Worm (Caenorhabditis elegans) whole organism, L1 larva: ENCODE measurements around the gene ndg-4.
A peak's percentile ranks its signal among the peaks of the same experiment; 100 is the strongest.

Source experiments
- C34B4.2 ChIP-seq: sonication (generic microtip); optimal IDR thresholded peaks from 2 replicates; lab custom pipeline; 2017; ENCODE audit warnings: mild to moderate bottlenecking, missing genetic modification characterization, missing compliant biosample characterization
- alr-1 ChIP-seq: fragments of 200-800 bp; sonication (Bioruptor generic); optimal IDR thresholded peaks from 2 replicates; lab custom pipeline; 2018; ENCODE audit warnings: borderline replicate concordance, mild to moderate bottlenecking, missing genetic modification characterization, missing compliant biosample characterization
- aly-2 ChIP-seq: fragments of 150-350 bp; optimal IDR thresholded peaks from 2 replicates; lab custom pipeline; 2014; ENCODE audit warnings: missing biosample characterization, missing genetic modification characterization
- ama-1 ChIP-seq: fragments of 150-350 bp; optimal IDR thresholded peaks from 2 replicates; lab custom pipeline; 2014
- ceh-63 ChIP-seq: fragments of 200-800 bp; sonication (Bioruptor generic); optimal IDR thresholded peaks from 2 replicates; lab custom pipeline; 2018; ENCODE audit warnings: mild to moderate bottlenecking, missing genetic modification characterization, missing compliant biosample characterization
- ceh-82 ChIP-seq, 3 experiments: fragments of 150-350 bp in 1 of 3; sonication (generic microtip) in 2 of 3; optimal IDR thresholded peaks; 2 replicates each; lab custom pipeline; 2014 to 2017; ENCODE audit warnings: missing biosample characterization in 3 of 3, missing genetic modification characterization in 3 of 3
- ceh-88 ChIP-seq: fragments of 200-800 bp; sonication (Bioruptor generic); IDR thresholded peaks from 2 replicates; pipeline ENCODE4 v1.3.6; 2022; ENCODE audit warnings: missing genetic modification characterization, missing compliant biosample characterization
- ceh-90 ChIP-seq: sonication (generic microtip); optimal IDR thresholded peaks from 2 replicates; lab custom pipeline; 2016; ENCODE audit warnings: missing genetic modification characterization, missing compliant biosample characterization
- dpl-1 ChIP-seq, 3 experiments: fragments of 150-350 bp in 2 of 3; sonication (generic microtip) in 1 of 3; optimal IDR thresholded peaks; 2 replicates each; lab custom pipeline; 2014 to 2017; ENCODE audit warnings: missing biosample characterization in 3 of 3, missing genetic modification characterization in 3 of 3, missing genetic modification reagents in 3 of 3
- efl-1 ChIP-seq, 4 experiments: fragments of 150-350 bp; optimal IDR thresholded peaks in 3 of 4; peaks in 1 of 4; 1 replicate in 1 of 4; 2 replicates in 3 of 4; lab custom pipeline; 2014; ENCODE audit warnings: missing biosample characterization in 2 of 4, missing genetic modification characterization in 2 of 4, missing genetic modification reagents in 2 of 4
- elt-2 ChIP-seq: sonication (generic microtip); optimal IDR thresholded peaks from 2 replicates; lab custom pipeline; 2016; ENCODE audit warnings: missing genetic modification characterization, mild to moderate bottlenecking, inconsistent platforms, missing compliant biosample characterization, missing genetic modification reagents
- elt-3 ChIP-seq, 6 experiments: fragments of 150-350 bp in 1 of 6; sonication (generic microtip); optimal IDR thresholded peaks; 2 replicates each; lab custom pipeline; 2017 to 2018; ENCODE audit warnings: missing biosample characterization in 6 of 6, missing genetic modification characterization in 6 of 6, inconsistent platforms in 1 of 6
- ets-5 ChIP-seq: fragments of 200-800 bp; sonication (Bioruptor generic); IDR thresholded peaks from 2 replicates; pipeline ENCODE4 v1.3.6; 2022; ENCODE audit warnings: missing genetic modification characterization, missing compliant biosample characterization
- fkh-10 ChIP-seq: sonication (generic microtip); optimal IDR thresholded peaks from 2 replicates; lab custom pipeline; 2017; ENCODE audit warnings: missing biosample characterization, missing genetic modification reagents, missing genetic modification characterization
- fkh-8 ChIP-seq: sonication (generic microtip); optimal IDR thresholded peaks from 2 replicates; lab custom pipeline; 2016; ENCODE audit warnings: mild to moderate bottlenecking, missing genetic modification characterization, missing compliant biosample characterization
- hlh-4 ChIP-seq: sonication (generic microtip); optimal IDR thresholded peaks from 2 replicates; lab custom pipeline; 2016; ENCODE audit warnings: mild to moderate bottlenecking, missing genetic modification characterization, missing compliant biosample characterization
- lin-14 ChIP-seq: fragments of 200-800 bp; sonication (Bioruptor generic); optimal IDR thresholded peaks from 2 replicates; lab custom pipeline; 2018; ENCODE audit warnings: mild to moderate bottlenecking, missing genetic modification characterization, moderate library complexity, missing compliant biosample characterization
- lsy-2 ChIP-seq, 2 experiments: fragments of 150-350 bp; optimal IDR thresholded peaks; 2 replicates each; lab custom pipeline; 2014; ENCODE audit warnings: missing biosample characterization in 2 of 2, missing genetic modification characterization in 2 of 2
- mef-2 ChIP-seq: fragments of 150-350 bp; optimal IDR thresholded peaks from 2 replicates; lab custom pipeline; 2014; ENCODE audit warnings: missing biosample characterization, missing genetic modification characterization
- nhr-19 ChIP-seq: fragments of 200-800 bp; sonication (Bioruptor generic); conservative IDR thresholded peaks from 2 replicates; pipeline ENCODE4 v1.3.6; 2022; ENCODE audit warnings: missing genetic modification characterization, missing compliant biosample characterization
- nhr-84 ChIP-seq: sonication (generic microtip); optimal IDR thresholded peaks from 2 replicates; lab custom pipeline; 2017; ENCODE audit warnings: missing biosample characterization, missing genetic modification characterization
- nhr-85 ChIP-seq: sonication (generic microtip); peaks from one replicate; lab custom pipeline; 2016; ENCODE audit warnings: missing genetic modification characterization, inconsistent platforms, missing compliant biosample characterization
- pag-3 ChIP-seq: sonication (generic microtip); optimal IDR thresholded peaks from 2 replicates; lab custom pipeline; 2017; ENCODE audit warnings: missing genetic modification characterization, mild to moderate bottlenecking, missing compliant biosample characterization, antibody characterized with exemption, borderline replicate concordance; ENCODE audit not compliant: insufficient read depth
- pqm-1 ChIP-seq: sonication (generic microtip); optimal IDR thresholded peaks from 3 replicates; lab custom pipeline; 2017; ENCODE audit warnings: missing biosample characterization, missing genetic modification characterization
- rnt-1 ChIP-seq: sonication (generic microtip); optimal IDR thresholded peaks from 2 replicates; lab custom pipeline; 2016; ENCODE audit warnings: mild to moderate bottlenecking, missing genetic modification characterization, moderate library complexity, missing compliant biosample characterization
- skn-1 ChIP-seq: fragments of 150-350 bp; optimal IDR thresholded peaks from 2 replicates; lab custom pipeline; 2014; ENCODE audit warnings: missing biosample characterization, missing genetic modification characterization
- snu-23 ChIP-seq: sonication (generic microtip); optimal IDR thresholded peaks from 2 replicates; lab custom pipeline; 2016; ENCODE audit warnings: missing genetic modification characterization, missing compliant biosample characterization
- sox-4 ChIP-seq: sonication (generic microtip); optimal IDR thresholded peaks from 2 replicates; lab custom pipeline; 2016; ENCODE audit warnings: missing genetic modification characterization, missing compliant biosample characterization
- sup-37 ChIP-seq: fragments of 200-800 bp; sonication (Bioruptor generic); optimal IDR thresholded peaks from 2 replicates; lab custom pipeline; 2018; ENCODE audit warnings: mild to moderate bottlenecking, missing genetic modification characterization, missing compliant biosample characterization
- swsn-7 ChIP-seq: sonication (generic microtip); optimal IDR thresholded peaks from 2 replicates; lab custom pipeline; 2016; ENCODE audit warnings: missing genetic modification characterization, missing compliant biosample characterization
- tbx-2 ChIP-seq: sonication (generic microtip); optimal IDR thresholded peaks from 2 replicates; lab custom pipeline; 2016; ENCODE audit warnings: missing genetic modification characterization, missing compliant biosample characterization
- tlp-1 ChIP-seq: fragments of 150-350 bp; optimal IDR thresholded peaks from 2 replicates; lab custom pipeline; 2014; ENCODE audit warnings: missing biosample characterization, missing genetic modification characterization
- unc-62 ChIP-seq: fragments of 150-350 bp; optimal IDR thresholded peaks from 2 replicates; lab custom pipeline; 2014; ENCODE audit warnings: missing biosample characterization, missing genetic modification reagents, missing genetic modification characterization
- unc-86 ChIP-seq: sonication (generic microtip); optimal IDR thresholded peaks from 2 replicates; lab custom pipeline; 2016; ENCODE audit warnings: missing genetic modification characterization, missing compliant biosample characterization
- unc-98 ChIP-seq: fragments of 200-800 bp; sonication (Bioruptor generic); IDR thresholded peaks from 2 replicates; pipeline ENCODE4 v1.3.6; 2022; ENCODE audit warnings: missing genetic modification characterization, missing compliant biosample characterization
- vab-15 ChIP-seq: sonication (generic microtip); optimal IDR thresholded peaks from 2 replicates; lab custom pipeline; 2017; ENCODE audit warnings: missing genotype, mild to moderate bottlenecking, missing genetic modification characterization, missing compliant biosample characterization
- zip-4 ChIP-seq: fragments of 200-800 bp; sonication (Bioruptor generic); optimal IDR thresholded peaks from 2 replicates; lab custom pipeline; 2018; ENCODE audit warnings: mild to moderate bottlenecking, missing genetic modification characterization, moderate library complexity, missing compliant biosample characterization

The ndg-4 gene

DNA sequence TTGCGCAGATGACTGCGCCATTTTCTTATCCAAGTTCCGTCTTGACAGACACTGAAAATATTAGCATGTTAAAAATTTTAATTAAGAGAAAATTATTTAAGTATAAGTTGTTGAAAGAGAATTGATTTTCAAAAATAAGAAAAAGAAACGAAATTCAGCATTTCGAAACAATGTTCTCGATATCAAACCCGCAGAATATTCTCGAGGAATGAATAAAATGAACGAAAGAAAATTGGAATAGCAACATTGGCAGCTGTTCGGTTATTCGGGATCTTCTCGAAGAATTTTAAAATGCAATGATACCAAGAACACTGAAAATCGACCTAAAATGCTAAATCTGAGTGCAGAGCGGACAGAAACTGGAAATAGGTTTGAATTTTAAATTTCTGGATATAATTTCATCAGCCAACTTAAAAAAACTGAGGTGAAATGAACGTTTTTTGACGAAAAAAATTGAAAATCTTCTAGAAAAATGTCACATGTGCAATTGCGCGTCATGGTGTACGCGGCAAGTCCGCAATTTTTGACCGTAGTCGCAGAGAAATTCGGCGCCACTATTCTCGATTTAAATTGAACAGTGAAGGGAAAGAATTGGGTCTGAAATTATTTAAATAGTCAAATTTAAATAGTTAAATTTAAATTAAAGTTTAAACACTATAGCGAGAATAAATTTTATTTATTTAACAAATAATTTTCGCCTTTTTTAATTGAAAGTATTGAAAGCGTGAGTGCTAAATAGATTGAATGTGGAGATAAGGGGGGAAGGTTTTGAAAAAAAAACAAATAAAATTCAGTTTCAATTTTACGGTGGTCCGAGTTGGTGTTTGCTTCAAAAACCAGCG is 41.1 kb upstream of the ndg-4 start, which contains the start of the genes cct-5 and F25F2.1 (continued):
- TF ChIP-seq hlh-4 (tag; lab: Kevin White, UChicago) (no peak), snu-23 (GFP tag; lab: Kevin White, UChicago) (peak; percentile 80), aly-2 (tag; lab: Kevin White, UChicago) (no peak), rnt-1 (tag; lab: Kevin White, UChicago) (peak; percentile 57), mef-2 (no peak), C34B4.2 (tag; lab: Kevin White, UChicago) (no peak), fkh-8 (tag; lab: Kevin White, UChicago) (peak; percentile 39), ceh-63 (GFP tag; lab: Kevin White, UChicago) (no peak), ets-5 (no peak), swsn-7 (peak; percentile 59), ceh-82 (tag; optimal IDR thresholded peaks at IDR 0.05; lab: Kevin White, UChicago) (peak in 2 of 3 experiments; percentile 2 to 77), ceh-88 (GFP tag; lab: Robert Waterston, UW) (no peak), fkh-10 (GFP tag; lab: Kevin White, UChicago) (no peak), pqm-1 (no peak), ceh-90 (tag; lab: Kevin White, UChicago) (no peak), dpl-1 (GFP tag; optimal IDR thresholded peaks at IDR 0.05; lab: Kevin White, UChicago) (peak; percentile 82 to 89 (median 84)), sup-37 (GFP tag; lab: Kevin White, UChicago) (no peak), nhr-19 (GFP tag; lab: Robert Waterston, UW) (peak; percentile 52), elt-3 (tag; optimal IDR thresholded peaks at IDR 0.05; lab: Kevin White, UChicago) (peak in 1 of 6 experiments; percentile 23), tbx-2 (tag; lab: Kevin White, UChicago) (peak; percentile 39), tlp-1 (tag; lab: Kevin White, UChicago) (no peak), efl-1 (optimal IDR thresholded peaks at IDR 0.05; lab: Kevin White, UChicago) (peak; percentile 58 to 80), efl-1 (GFP tag; optimal IDR thresholded peaks at IDR 0.05 in 1 of 2; lab: Kevin White, UChicago) (peak; percentile 89 to 98), skn-1 (tag; lab: Kevin White, UChicago) (peak; percentile 65), unc-62 (GFP tag; lab: Kevin White, UChicago) (no peak), vab-15 (tag; lab: Kevin White, UChicago) (no peak), nhr-84 (no peak), lin-14 (peak; percentile 64), sox-4 (tag; lab: Kevin White, UChicago) (no peak), ama-1 (lab: Kevin White, UChicago) (no peak), elt-2 (peak; percentile 17), lsy-2 (tag; optimal IDR thresholded peaks at IDR 0.05; lab: Kevin White, UChicago) (peak; percentile 80 to 96), alr-1 (tag; lab: Kevin White, UChicago) (no peak), unc-98 (GFP tag; lab: Robert Waterston, UW) (no peak)

DNA sequence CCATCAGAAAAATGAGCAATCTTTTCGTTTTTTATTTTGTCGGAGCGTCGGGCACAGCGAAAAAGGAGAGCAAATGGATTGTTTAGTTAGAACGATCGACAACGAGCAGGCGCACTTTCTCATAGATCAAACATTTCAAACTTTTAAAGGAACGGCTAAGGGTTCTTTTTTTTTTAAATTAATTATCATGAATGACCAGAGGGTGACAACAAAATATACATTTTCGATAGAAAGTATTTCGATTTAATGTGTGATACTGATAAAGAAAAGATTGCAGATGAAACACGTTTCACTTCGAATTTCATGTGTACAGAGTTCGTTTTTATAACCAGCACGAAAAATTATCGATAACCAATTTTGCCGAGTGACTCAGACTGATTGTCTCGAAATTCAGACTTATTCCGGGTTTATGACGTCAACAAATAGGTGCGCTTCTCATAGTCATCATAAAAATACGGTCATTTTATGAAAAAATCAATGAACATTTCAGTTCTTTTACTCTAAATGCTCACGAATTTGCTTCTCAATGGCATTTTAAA is 39.5 kb upstream of the ndg-4 start:
- TF ChIP-seq nhr-85 (tag; lab: Kevin White, UChicago) (peak; percentile 38), unc-86 (no peak), efl-1 (optimal IDR thresholded peaks at IDR 0.05; lab: Kevin White, UChicago) (no peak), efl-1 (GFP tag; optimal IDR thresholded peaks at IDR 0.05 in 1 of 2; lab: Kevin White, UChicago) (peak in 1 of 2 experiments; percentile 61)
- TF ChIP-seq, all 84 proteins: peak for 2

ce11 chrIII:4506140-4506539 is 39.0 kb upstream of the ndg-4 start:
- TF ChIP-seq elt-2, result peak; percentile 76
- TF ChIP-seq rnt-1 (tag; lab: Kevin White, UChicago), result no peak
- no peak for TF ChIP-seq sox-4 (tag; lab: Kevin White, UChicago)
- TF ChIP-seq pqm-1, result peak; percentile 43
- no peak for TF ChIP-seq zip-4 (GFP tag; lab: Kevin White, UChicago)
- no peak for TF ChIP-seq ama-1 (lab: Kevin White, UChicago)
- TF ChIP-seq tlp-1 (tag; lab: Kevin White, UChicago), result peak; percentile 26
- TF ChIP-seq pag-3 (tag; lab: Kevin White, UChicago), result no peak
